Fruit fly (Drosophila melanogaster) S2 (cell line): ENCODE results near the gene CG7985.

Source experiments
- CG8478 ChIP-seq: fragments of >200 bp; optimal IDR thresholded peaks from 2 replicates; lab custom pipeline; 2018
- CTCF ChIP-seq, 2 experiments: fragments of >200 bp; optimal IDR thresholded peaks; 2 replicates each; lab custom pipeline; 2018

DNA sequence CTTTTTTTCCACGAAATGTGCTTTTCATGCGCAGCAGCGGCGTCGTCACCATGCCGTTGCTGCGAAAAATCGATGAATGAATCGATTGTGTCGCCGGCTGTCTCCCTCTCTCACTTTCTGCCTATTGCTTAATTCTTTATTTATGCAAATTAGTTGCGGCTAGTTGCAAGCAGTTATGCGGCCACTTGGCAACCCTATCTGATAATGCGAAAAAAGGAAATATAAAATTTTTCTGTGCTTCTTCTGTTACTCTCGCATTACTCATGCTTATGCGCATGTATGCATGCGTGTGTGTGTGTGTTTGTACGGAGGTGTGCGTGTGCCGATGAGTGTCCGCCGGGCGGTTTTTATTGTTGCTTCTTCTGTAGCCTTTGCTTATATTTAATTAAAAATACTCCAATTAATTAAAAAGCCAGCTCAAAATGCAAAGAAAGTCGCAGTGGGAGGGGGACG, 44.1 kb downstream of the CG7985 start:
- TF ChIP-seq CG8478 (lab: Kevin White, UChicago): no peak
- no peak for TF ChIP-seq CTCF (optimal IDR thresholded peaks at IDR 0.05; lab: Kevin White, UChicago)
